Worm (Caenorhabditis elegans) whole organism, L3 larva: ENCODE results near the gene arrd-11.

Experiments used
- R02D3.7 ChIP-seq: fragments of 150-350 bp; optimal IDR thresholded peaks from 2 replicates; lab custom pipeline; 2014; ENCODE audit warnings: missing biosample characterization, missing genetic modification characterization
- ceh-16 ChIP-seq: sonication (generic microtip); optimal IDR thresholded peaks from 2 replicates; lab custom pipeline; 2017; ENCODE audit warnings: missing biosample characterization, missing genetic modification characterization
- ceh-28 ChIP-seq: fragments of 150-350 bp; optimal IDR thresholded peaks from 2 replicates; lab custom pipeline; 2014; ENCODE audit warnings: missing biosample characterization, missing genetic modification reagents, missing genetic modification characterization
- ceh-9 ChIP-seq: sonication (generic microtip); optimal IDR thresholded peaks from 2 replicates; lab custom pipeline; 2018; ENCODE audit warnings: missing biosample characterization, missing genetic modification characterization
- daf-12 ChIP-seq: fragments of 150-350 bp; optimal IDR thresholded peaks from 2 replicates; lab custom pipeline; 2014; ENCODE audit warnings: missing biosample characterization, missing genetic modification reagents, missing genetic modification characterization
- egl-27 ChIP-seq: sonication (generic microtip); optimal IDR thresholded peaks from 4 replicates; lab custom pipeline; 2017; ENCODE audit warnings: missing biosample characterization, missing genetic modification reagents, missing genetic modification characterization
- egl-5 ChIP-seq: fragments of 150-350 bp; optimal IDR thresholded peaks from 2 replicates; lab custom pipeline; 2017; ENCODE audit warnings: missing biosample characterization, missing genetic modification reagents, missing genetic modification characterization, inconsistent platforms
- elt-2 ChIP-seq: sonication (generic microtip); optimal IDR thresholded peaks from 2 replicates; lab custom pipeline; 2016; ENCODE audit warnings: missing genetic modification reagents, mild to moderate bottlenecking, missing genetic modification characterization, missing compliant biosample characterization
- elt-3 ChIP-seq, 3 experiments: fragments of 150-350 bp in 1 of 3; sonication (generic microtip) in 2 of 3; optimal IDR thresholded peaks; 2 replicates in 2 of 3; 4 replicates in 1 of 3; lab custom pipeline; 2014 to 2017; ENCODE audit warnings: missing biosample characterization in 3 of 3, missing genetic modification characterization in 3 of 3
- fkh-10 ChIP-seq: sonication (generic microtip); optimal IDR thresholded peaks from 2 replicates; lab custom pipeline; 2017; ENCODE audit warnings: missing biosample characterization, missing genetic modification reagents, missing genetic modification characterization
- fkh-2 ChIP-seq: fragments of 150-350 bp; optimal IDR thresholded peaks from 2 replicates; lab custom pipeline; 2014; ENCODE audit warnings: missing biosample characterization, missing genetic modification reagents, missing genetic modification characterization
- hmg-11 ChIP-seq: sonication (generic microtip); optimal IDR thresholded peaks from 2 replicates; lab custom pipeline; 2016; ENCODE audit warnings: missing genetic modification characterization, missing compliant biosample characterization
- lin-15B ChIP-seq: fragments of 150-350 bp; optimal IDR thresholded peaks from 2 replicates; lab custom pipeline; 2014; ENCODE audit warnings: missing biosample characterization, missing genetic modification characterization
- lin-39 ChIP-seq: fragments of 150-350 bp; optimal IDR thresholded peaks from 2 replicates; lab custom pipeline; 2018; ENCODE audit warnings: missing biosample characterization, missing genetic modification reagents, missing genetic modification characterization
- lsy-12 ChIP-seq: sonication (generic microtip); optimal IDR thresholded peaks from 2 replicates; lab custom pipeline; 2016; ENCODE audit warnings: mild to moderate bottlenecking, missing genetic modification characterization, missing compliant biosample characterization
- mdl-1 ChIP-seq: fragments of 150-350 bp; optimal IDR thresholded peaks from 2 replicates; lab custom pipeline; 2014; ENCODE audit warnings: missing biosample characterization, missing genetic modification characterization
- nfya-1 ChIP-seq: sonication (generic microtip); optimal IDR thresholded peaks from 2 replicates; lab custom pipeline; 2017; ENCODE audit warnings: missing genetic modification characterization, mild to moderate bottlenecking, missing compliant biosample characterization, antibody characterized with exemption, moderate library complexity; ENCODE audit not compliant: insufficient read depth
- nhr-11 ChIP-seq: fragments of 150-350 bp; optimal IDR thresholded peaks from 2 replicates; lab custom pipeline; 2014; ENCODE audit warnings: missing biosample characterization, missing genetic modification characterization
- nhr-12 ChIP-seq: fragments of 150-350 bp; optimal IDR thresholded peaks from 2 replicates; lab custom pipeline; 2014; ENCODE audit warnings: missing biosample characterization, missing genetic modification characterization
- nhr-237 ChIP-seq: fragments of 150-350 bp; optimal IDR thresholded peaks from 2 replicates; lab custom pipeline; 2014; ENCODE audit warnings: missing biosample characterization, missing genetic modification characterization
- nhr-28 ChIP-seq: fragments of 150-350 bp; optimal IDR thresholded peaks from 2 replicates; lab custom pipeline; 2014; ENCODE audit warnings: missing biosample characterization, missing genetic modification characterization
- nhr-43 ChIP-seq: sonication (generic microtip); optimal IDR thresholded peaks from 2 replicates; lab custom pipeline; 2016; ENCODE audit warnings: mild to moderate bottlenecking, missing genetic modification characterization, missing compliant biosample characterization; ENCODE audit not compliant: poor library complexity, severe bottlenecking
- pha-4 ChIP-seq: fragments of 150-350 bp; optimal IDR thresholded peaks from 2 replicates; lab custom pipeline; 2014; ENCODE audit warnings: missing biosample characterization, missing genetic modification reagents, missing genetic modification characterization
- pqm-1 ChIP-seq: fragments of 150-350 bp; optimal IDR thresholded peaks from 2 replicates; lab custom pipeline; 2017; ENCODE audit warnings: missing biosample characterization, missing genetic modification characterization, inconsistent platforms
- sea-2 ChIP-seq: fragments of 150-350 bp; sonication (generic microtip); optimal IDR thresholded peaks from 4 replicates; lab custom pipeline; 2014; ENCODE audit warnings: missing biosample characterization, missing genetic modification reagents, missing genetic modification characterization
- skn-1 ChIP-seq: fragments of 150-350 bp; optimal IDR thresholded peaks from 2 replicates; lab custom pipeline; 2014; ENCODE audit warnings: missing biosample characterization, missing genetic modification characterization
- tbx-2 ChIP-seq: sonication (generic microtip); optimal IDR thresholded peaks from 2 replicates; lab custom pipeline; 2016; ENCODE audit warnings: mild to moderate bottlenecking, missing genetic modification characterization, missing compliant biosample characterization
- unc-39 ChIP-seq: sonication (generic microtip); optimal IDR thresholded peaks from 4 replicates; lab custom pipeline; 2017; ENCODE audit warnings: missing biosample characterization, missing genetic modification characterization
- unc-62 ChIP-seq: fragments of 150-350 bp; sonication (generic microtip); optimal IDR thresholded peaks from 4 replicates; lab custom pipeline; 2014; ENCODE audit warnings: missing biosample characterization, missing genetic modification reagents, missing genetic modification characterization
- zag-1 ChIP-seq: fragments of 150-350 bp; optimal IDR thresholded peaks from 2 replicates; lab custom pipeline; 2014; ENCODE audit warnings: missing biosample characterization, missing genetic modification characterization
- ztf-11 ChIP-seq: fragments of 150-350 bp; optimal IDR thresholded peaks from 2 replicates; lab custom pipeline; 2014; ENCODE audit warnings: missing biosample characterization, missing genetic modification characterization

arrd-11 gene

ce11 chrII:13722763-13723162 is 40.5 kb upstream of the arrd-11 start, which contains the start of gene Y54G9A.5:
Y54G9A.5 (plus strand) TSS chrII:13723007.
- TF ChIP-seq sea-2 (GFP tag; lab: Kevin White, UChicago) = no peak
- no peak for TF ChIP-seq unc-62
- TF ChIP-seq hmg-11 = no peak

ce11 chrII:13723754-13724153 is 39.5 kb upstream of the arrd-11 start:
- no peak for TF ChIP-seq ceh-16 (tag; lab: Kevin White, UChicago)
- no peak for TF ChIP-seq skn-1 (tag; lab: Kevin White, UChicago)
- TF ChIP-seq, all 47 proteins: peak for 0

ce11 chrII:13725793-13726192 is 37.4 kb upstream of the arrd-11 start, which contains the start of the genes Y54G9A.7 and bub-3:
Y54G9A.7 (minus strand) TSS chrII:13725799.
bub-3 (plus strand) TSS chrII:13726062.
- no peak for TF ChIP-seq lin-39 (tag; lab: Kevin White, UChicago)
- peak; percentile 65 for TF ChIP-seq hmg-11
- TF ChIP-seq lin-15B (tag; lab: Kevin White, UChicago) = peak; percentile 33
- peak; percentile 36 for TF ChIP-seq nfya-1 (tag; lab: Kevin White, UChicago)
- TF ChIP-seq pha-4 (tag; lab: Kevin White, UChicago) = peak; percentile 42

- TF ChIP-seq lin-39 (tag; lab: Kevin White, UChicago) = no peak
- no peak for TF ChIP-seq pha-4 (tag; lab: Kevin White, UChicago)
- TF ChIP-seq nhr-43 = no peak
- no peak for TF ChIP-seq elt-3 (tag; optimal IDR thresholded peaks at IDR 0.05; lab: Kevin White, UChicago)
- no peak for TF ChIP-seq mdl-1 (tag; lab: Kevin White, UChicago)
- no peak for TF ChIP-seq daf-12 (tag; lab: Kevin White, UChicago)
- no peak for TF ChIP-seq lin-15B (tag; lab: Kevin White, UChicago)
- TF ChIP-seq egl-5 (tag; lab: Kevin White, UChicago) = no peak
- TF ChIP-seq unc-39 (tag; lab: Kevin White, UChicago) = no peak
- no peak for TF ChIP-seq R02D3.7 (tag; lab: Kevin White, UChicago)
- no peak for TF ChIP-seq nfya-1 (tag; lab: Kevin White, UChicago)
- TF ChIP-seq, all 47 proteins: peak for 0
These were observed 33.8 kb upstream of the arrd-11 start, which contains the start of gene Y54G9A.9 for ce11 chrII:13729416-13729815. Y54G9A.9 (plus strand) TSS chrII:13729716.

ce11 chrII:13732146-13732545 is 31.1 kb upstream of the arrd-11 start:
- no peak for TF ChIP-seq tbx-2 (tag; lab: Kevin White, UChicago)
- TF ChIP-seq ceh-9 = no peak
- no peak for TF ChIP-seq fkh-10 (GFP tag; lab: Kevin White, UChicago)
- no peak for TF ChIP-seq nhr-12 (tag; lab: Kevin White, UChicago)
- no peak for TF ChIP-seq lsy-12 (tag; lab: Kevin White, UChicago)
- TF ChIP-seq ceh-28 (tag; lab: Kevin White, UChicago) = no peak
- TF ChIP-seq egl-5 (tag; lab: Kevin White, UChicago) = no peak
- no peak for TF ChIP-seq nhr-237
- no peak for TF ChIP-seq nhr-11 (tag; lab: Kevin White, UChicago)
- TF ChIP-seq nhr-28 (tag; lab: Kevin White, UChicago) = no peak
- TF ChIP-seq sea-2 (GFP tag; lab: Kevin White, UChicago) = no peak
- no peak for TF ChIP-seq egl-27

- TF ChIP-seq fkh-2 (no peak), daf-12 (tag; lab: Kevin White, UChicago) (no peak), ceh-28 (tag; lab: Kevin White, UChicago) (no peak), elt-2 (peak; percentile 20), ztf-11 (tag; lab: Kevin White, UChicago) (no peak), zag-1 (no peak), pqm-1 (tag; lab: Kevin White, UChicago) (peak; percentile 10)
- TF ChIP-seq, all 47 proteins: peak for 2
These were observed 30.6 kb upstream of the arrd-11 start for ce11 chrII:13732577-13732976.
